Worm (Caenorhabditis elegans): ENCODE data around the gene srv-26.

DNA sequence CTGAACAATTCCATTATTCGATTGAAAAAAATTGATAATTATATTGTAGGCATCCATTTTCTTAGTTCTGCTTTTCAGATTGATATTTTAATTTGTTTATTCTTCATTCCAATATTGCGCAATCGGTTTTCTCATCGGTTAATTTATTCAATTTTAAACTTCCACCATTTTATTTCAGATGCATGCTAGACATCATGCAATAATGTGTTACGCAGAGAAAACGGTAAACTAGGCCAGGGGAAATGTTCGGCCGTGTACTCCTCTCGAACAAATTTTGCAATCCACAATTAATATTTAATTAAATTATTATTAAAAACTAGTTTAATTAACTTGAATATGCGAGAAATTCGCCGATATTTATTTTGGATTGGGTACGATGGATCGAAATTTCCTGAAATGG lies 20.0 kb upstream of the srv-26 start, which contains the start of gene Y73B6BL.29:
- TF ChIP-seq W03F9.2 (tag; optimal IDR thresholded peaks at IDR 0.05) (peak; percentile 99), him-1 (tag; optimal IDR thresholded peaks at IDR 0.05) (peak; percentile 62)
